Fruit fly (Drosophila melanogaster) whole organism, embryonic: ENCODE results near the gene net.
A peak's percentile ranks its signal among the peaks of the same experiment; 100 is the strongest.

Experiments
- Antp ChIP-seq: fragments of 200-800 bp; sonication (Bioruptor generic); optimal IDR thresholded peaks from 3 replicates; lab custom pipeline; 2016; ENCODE audit warnings: missing biosample characterization, missing genetic modification characterization
- Atf3 ChIP-seq: fragments of 200-800 bp; sonication (Bioruptor generic); optimal IDR thresholded peaks from 3 replicates; lab custom pipeline; 2016; ENCODE audit warnings: missing biosample characterization, missing genetic modification characterization
- CG10431 ChIP-seq: fragments of 200-800 bp; sonication (Bioruptor generic); optimal IDR thresholded peaks from 3 replicates; lab custom pipeline; 2018; ENCODE audit warnings: missing biosample characterization, mild to moderate bottlenecking, missing genetic modification characterization
- CG12071 ChIP-seq: fragments of 200-800 bp; sonication (Bioruptor generic); optimal IDR thresholded peaks from 3 replicates; lab custom pipeline; 2018; ENCODE audit warnings: missing biosample characterization, mild to moderate bottlenecking, missing genetic modification characterization
- CG12299 ChIP-seq: fragments of 200-800 bp; sonication (Bioruptor generic); optimal IDR thresholded peaks from 2 replicates; lab custom pipeline; 2018; ENCODE audit warnings: missing biosample characterization, mild to moderate bottlenecking, missing genetic modification characterization
- CG14014 ChIP-seq: fragments of 200-800 bp; sonication (Bioruptor generic); IDR thresholded peaks from 2 replicates; pipeline ENCODE4 v1.3.6; 2022; ENCODE audit warnings: missing biosample characterization, missing genetic modification characterization
- CG14965 ChIP-seq: fragments of 200-800 bp; sonication (Bioruptor generic); optimal IDR thresholded peaks from 2 replicates; lab custom pipeline; 2016; ENCODE audit warnings: missing biosample characterization, missing genetic modification characterization, borderline replicate concordance
- CG15073 ChIP-seq: fragments of 200-800 bp; sonication (Bioruptor generic); optimal IDR thresholded peaks from 2 replicates; lab custom pipeline; 2016; ENCODE audit warnings: missing biosample characterization, missing genetic modification characterization
- CG15479 ChIP-seq: fragments of 200-800 bp; sonication (Bioruptor generic); optimal IDR thresholded peaks from 3 replicates; lab custom pipeline; 2019; ENCODE audit warnings: missing biosample characterization, mild to moderate bottlenecking, missing genetic modification characterization, moderate library complexity
- CG15696 ChIP-seq: fragments of 200-800 bp; sonication (Bioruptor generic); optimal IDR thresholded peaks from 2 replicates; lab custom pipeline; 2019; ENCODE audit warnings: missing biosample characterization, mild to moderate bottlenecking, missing genetic modification characterization, moderate library complexity
- CG1647 ChIP-seq: fragments of 200-800 bp; sonication (Bioruptor generic); optimal IDR thresholded peaks from 3 replicates; lab custom pipeline; 2016; ENCODE audit warnings: missing biosample characterization, missing genetic modification characterization
- CG16813 ChIP-seq: fragments of 200-800 bp; sonication (Bioruptor generic); IDR thresholded peaks from 3 replicates; pipeline ENCODE4 v1.3.6; 2022; ENCODE audit warnings: missing biosample characterization, missing genetic modification characterization; ENCODE audit not compliant: partially characterized antibody
- CG1792 ChIP-seq: fragments of 200-800 bp; sonication (Bioruptor generic); optimal IDR thresholded peaks from 2 replicates; lab custom pipeline; 2016; ENCODE audit warnings: missing biosample characterization, missing genetic modification characterization
- CG18011 ChIP-seq: fragments of 200-800 bp; sonication (Bioruptor generic); optimal IDR thresholded peaks from 2 replicates; lab custom pipeline; 2017; ENCODE audit warnings: missing biosample characterization, missing genetic modification characterization, mild to moderate bottlenecking, moderate library complexity, missing genotype
- CG18476 ChIP-seq: fragments of 200-800 bp; sonication (Bioruptor generic); optimal IDR thresholded peaks from 2 replicates; lab custom pipeline; 2016; ENCODE audit warnings: missing biosample characterization, mild to moderate bottlenecking, missing genetic modification characterization
- CG2129 ChIP-seq: fragments of 200-800 bp; sonication (Bioruptor generic); IDR thresholded peaks from 2 replicates; pipeline ENCODE4 v1.3.6; 2022; ENCODE audit warnings: missing biosample characterization, missing genetic modification characterization; ENCODE audit not compliant: partially characterized antibody
- CG2875 ChIP-seq: fragments of 200-800 bp; sonication (Bioruptor generic); optimal IDR thresholded peaks from 2 replicates; lab custom pipeline; 2017; ENCODE audit warnings: missing biosample characterization, mild to moderate bottlenecking, missing genetic modification characterization, missing genetic modification reagents
- CG31224 ChIP-seq: fragments of 200-800 bp; sonication (Bioruptor generic); IDR thresholded peaks from 2 replicates; pipeline ENCODE4 v1.3.6; 2022; ENCODE audit warnings: missing biosample characterization, missing genetic modification characterization
- CG32532 ChIP-seq: fragments of 200-800 bp; sonication (Bioruptor generic); IDR thresholded peaks from 2 replicates; pipeline ENCODE4 v1.3.6; 2022; ENCODE audit warnings: missing biosample characterization, missing genetic modification characterization
- CG34376 ChIP-seq: fragments of 200-800 bp; sonication (Bioruptor generic); optimal IDR thresholded peaks from 2 replicates; lab custom pipeline; 2018; ENCODE audit warnings: missing biosample characterization, mild to moderate bottlenecking, missing genetic modification characterization
- CG4328 ChIP-seq: fragments of 200-800 bp; sonication (Bioruptor generic); optimal IDR thresholded peaks from 3 replicates; lab custom pipeline; 2017; ENCODE audit warnings: missing biosample characterization, missing genetic modification reagents, missing genetic modification characterization
- CG4424 ChIP-seq: fragments of 200-800 bp; sonication (Bioruptor generic); optimal IDR thresholded peaks from 3 replicates; lab custom pipeline; 2016; ENCODE audit warnings: missing biosample characterization, missing genetic modification characterization
- CG4617 ChIP-seq: fragments of 200-800 bp; sonication (Bioruptor generic); optimal IDR thresholded peaks from 3 replicates; lab custom pipeline; 2016; ENCODE audit warnings: missing biosample characterization, missing genetic modification characterization, borderline replicate concordance
- CG6272 ChIP-seq: fragments of 200-800 bp; sonication (Bioruptor generic); IDR thresholded peaks from 2 replicates; pipeline ENCODE4 v1.3.6; 2022; ENCODE audit warnings: missing biosample characterization, missing genetic modification characterization
- CG7928 ChIP-seq: fragments of 200-800 bp; sonication (Bioruptor generic); optimal IDR thresholded peaks from 2 replicates; lab custom pipeline; 2017; ENCODE audit warnings: missing biosample characterization, mild to moderate bottlenecking, missing genetic modification characterization
- CG9437 ChIP-seq: fragments of 200-800 bp; sonication (Bioruptor generic); optimal IDR thresholded peaks from 2 replicates; lab custom pipeline; 2018; ENCODE audit warnings: missing biosample characterization, mild to moderate bottlenecking, missing genetic modification characterization
- CG9797 ChIP-seq: fragments of 200-800 bp; sonication (Bioruptor generic); optimal IDR thresholded peaks from 3 replicates; lab custom pipeline; 2018; ENCODE audit warnings: missing biosample characterization, mild to moderate bottlenecking, missing genetic modification characterization
- D19B ChIP-seq: fragments of 200-800 bp; sonication (Bioruptor generic); optimal IDR thresholded peaks from 2 replicates; lab custom pipeline; 2017; ENCODE audit warnings: missing biosample characterization, mild to moderate bottlenecking, missing genetic modification characterization
- NK7.1 ChIP-seq: fragments of 200-800 bp; sonication (Bioruptor generic); optimal IDR thresholded peaks from 3 replicates; lab custom pipeline; 2016; ENCODE audit warnings: missing biosample characterization, missing genetic modification characterization
- Optix ChIP-seq: fragments of 200-800 bp; sonication (Bioruptor generic); IDR thresholded peaks from 3 replicates; pipeline ENCODE4 v1.3.6; 2022; ENCODE audit warnings: missing biosample characterization, missing genetic modification characterization
- Stat92E ChIP-seq, 3 experiments: fragments of >200 bp in 2 of 3; fragments of 200-800 bp in 1 of 3; sonication (Bioruptor generic) in 1 of 3; optimal IDR thresholded peaks; 2 replicates each; lab custom pipeline; 2017 to 2019; ENCODE audit warnings: missing biosample characterization in 3 of 3, missing genetic modification characterization in 3 of 3, mild to moderate bottlenecking in 1 of 3, moderate library complexity in 1 of 3
- az2 ChIP-seq: fragments of 200-800 bp; sonication (Bioruptor generic); optimal IDR thresholded peaks from 3 replicates; lab custom pipeline; 2016; ENCODE audit warnings: missing biosample characterization, missing genetic modification characterization
- exex ChIP-seq: fragments of 200-800 bp; sonication (Bioruptor generic); optimal IDR thresholded peaks from 4 replicates; lab custom pipeline; 2018; ENCODE audit warnings: missing biosample characterization, mild to moderate bottlenecking, missing genetic modification characterization, moderate library complexity
- gsb-n ChIP-seq: fragments of 200-800 bp; sonication (Bioruptor generic); optimal IDR thresholded peaks from 3 replicates; lab custom pipeline; 2018; ENCODE audit warnings: missing biosample characterization, mild to moderate bottlenecking, missing genetic modification characterization
- gt ChIP-seq: fragments of 200-800 bp; sonication (Bioruptor generic); IDR thresholded peaks from 2 replicates; pipeline ENCODE4 v1.3.6; 2022; ENCODE audit warnings: missing biosample characterization, missing genetic modification characterization
- jing ChIP-seq: fragments of 200-800 bp; sonication (Bioruptor generic); optimal IDR thresholded peaks from 2 replicates; lab custom pipeline; 2018; ENCODE audit warnings: missing biosample characterization, mild to moderate bottlenecking, missing genetic modification characterization
- kah ChIP-seq: fragments of 200-800 bp; sonication (Bioruptor generic); optimal IDR thresholded peaks from 2 replicates; lab custom pipeline; 2018; ENCODE audit warnings: missing biosample characterization, mild to moderate bottlenecking, missing genetic modification characterization
- nau ChIP-seq: fragments of 200-800 bp; sonication (Bioruptor generic); optimal IDR thresholded peaks from 3 replicates; lab custom pipeline; 2017; ENCODE audit warnings: missing biosample characterization, mild to moderate bottlenecking, missing genetic modification characterization, missing genetic modification reagents
- odd ChIP-seq: fragments of 200-800 bp; sonication (Bioruptor generic); optimal IDR thresholded peaks from 2 replicates; lab custom pipeline; 2017; ENCODE audit warnings: missing biosample characterization, mild to moderate bottlenecking, missing genetic modification characterization
- peb ChIP-seq: fragments of 200-800 bp; sonication (Bioruptor generic); IDR thresholded peaks from 2 replicates; pipeline ENCODE4 v1.3.6; 2022; ENCODE audit warnings: missing biosample characterization, missing genetic modification characterization
- row ChIP-seq: fragments of 200-800 bp; sonication (Bioruptor generic); IDR thresholded peaks from 3 replicates; pipeline ENCODE4 v1.3.6; 2022; ENCODE audit warnings: missing biosample characterization, missing genetic modification characterization
- run ChIP-seq: fragments of 200-800 bp; sonication (Bioruptor generic); optimal IDR thresholded peaks from 3 replicates; lab custom pipeline; 2018; ENCODE audit warnings: missing biosample characterization, mild to moderate bottlenecking, missing genetic modification characterization
- sens ChIP-seq: fragments of 200-800 bp; sonication (Bioruptor generic); peaks from one replicate; lab custom pipeline; 2016; ENCODE audit warnings: missing biosample characterization, missing genetic modification characterization
- shn ChIP-seq: fragments of 200-800 bp; sonication (Bioruptor generic); optimal IDR thresholded peaks from 3 replicates; lab custom pipeline; 2016; ENCODE audit warnings: missing biosample characterization, missing genetic modification characterization
- sqz ChIP-seq: fragments of 200-800 bp; sonication (Bioruptor generic); optimal IDR thresholded peaks from 3 replicates; lab custom pipeline; 2018; ENCODE audit warnings: missing biosample characterization, mild to moderate bottlenecking, missing genetic modification characterization
- ssp ChIP-seq: fragments of 200-800 bp; sonication (Bioruptor generic); IDR thresholded peaks from 2 replicates; pipeline ENCODE4 v1.3.6; 2022; ENCODE audit warnings: missing biosample characterization, missing genetic modification characterization
- stwl ChIP-seq: fragments of 200-800 bp; sonication (Bioruptor generic); optimal IDR thresholded peaks from 3 replicates; lab custom pipeline; 2018; ENCODE audit warnings: missing biosample characterization, mild to moderate bottlenecking, missing genetic modification characterization, moderate library complexity
- toy ChIP-seq: fragments of 200-800 bp; sonication (Bioruptor generic); IDR thresholded peaks from 2 replicates; pipeline ENCODE4 v1.3.6; 2022; ENCODE audit warnings: missing biosample characterization, missing genetic modification characterization
- twi ChIP-seq: fragments of 200-800 bp; optimal IDR thresholded peaks from 2 replicates; lab custom pipeline; 2019; ENCODE audit warnings: missing biosample characterization, mild to moderate bottlenecking, missing genetic modification characterization, moderate library complexity
- wek ChIP-seq: fragments of 200-800 bp; sonication (Bioruptor generic); optimal IDR thresholded peaks from 3 replicates; lab custom pipeline; 2018; ENCODE audit warnings: missing biosample characterization, mild to moderate bottlenecking, missing genetic modification characterization, moderate library complexity
- zf30C ChIP-seq: fragments of 200-800 bp; sonication (Bioruptor generic); optimal IDR thresholded peaks from 3 replicates; lab custom pipeline; 2018; ENCODE audit warnings: missing biosample characterization, mild to moderate bottlenecking, missing genetic modification characterization

Gene net

dm6 chr2L:87255-87723, at the start of gene net (continued):
- TF ChIP-seq wek (no peak), sqz (GFP tag; lab: Kevin White, UChicago) (peak; percentile 74), CG9437 (GFP tag; lab: Kevin White, UChicago) (peak; percentile 62), CG15479 (GFP tag; lab: Kevin White, UChicago) (no peak), CG4617 (no peak), D19B (GFP tag; lab: Kevin White, UChicago) (peak; percentile 53), gsb-n (tag; lab: Kevin White, UChicago) (peak; percentile 64), Atf3 (no peak), nau (GFP tag; lab: Kevin White, UChicago) (peak; percentile 77), run (tag; lab: Kevin White, UChicago) (no peak), peb (GFP tag; lab: Robert Waterston, UW) (no peak), row (GFP tag; lab: Robert Waterston, UW) (peak; percentile 98), CG15073 (GFP tag; lab: Kevin White, UChicago) (no peak), exex (peak; percentile 64), stwl (no peak), CG4328 (peak; percentile 74), CG32532 (GFP tag; lab: Robert Waterston, UW) (peak; percentile 67), CG4424 (GFP tag; lab: Kevin White, UChicago) (peak; percentile 53), CG14965 (GFP tag; lab: Kevin White, UChicago) (no peak), Optix (GFP tag; lab: Robert Waterston, UW) (no peak), Stat92E (GFP tag; optimal IDR thresholded peaks at IDR 0.05; lab: Kevin White, UChicago) (no peak), CG15696 (tag; lab: Kevin White, UChicago) (peak; percentile 69), CG12299 (tag; lab: Kevin White, UChicago) (peak; percentile 72), CG2129 (GFP tag; lab: Robert Waterston, UW) (no peak), CG1647 (GFP tag; lab: Kevin White, UChicago) (no peak), kah (peak; percentile 60), zf30C (GFP tag; lab: Kevin White, UChicago) (no peak), CG12071 (GFP tag; lab: Kevin White, UChicago) (no peak), CG2875 (GFP tag; lab: Kevin White, UChicago) (peak; percentile 18), NK7.1 (no peak), shn (no peak), jing (peak; percentile 14), CG9797 (GFP tag; lab: Kevin White, UChicago) (no peak), toy (GFP tag; lab: Robert Waterston, UW) (no peak), ssp (GFP tag; lab: Robert Waterston, UW) (no peak), CG7928 (GFP tag; lab: Kevin White, UChicago) (no peak), az2 (GFP tag; lab: Kevin White, UChicago) (peak; percentile 48), CG16813 (no peak), CG1792 (GFP tag; lab: Kevin White, UChicago) (no peak), odd (GFP tag; lab: Kevin White, UChicago) (peak; percentile 74), CG6272 (GFP tag; lab: Robert Waterston, UW) (no peak; the same call in 1 of the 2 replicates), gt (GFP tag; lab: Robert Waterston, UW) (no peak), twi (peak; percentile 39), CG18011 (GFP tag; lab: Kevin White, UChicago) (no peak), CG34376 (GFP tag; lab: Kevin White, UChicago) (peak; percentile 88), CG14014 (peak; percentile 79; the same call in 1 of the 2 replicates), CG18476 (GFP tag; lab: Kevin White, UChicago) (peak; percentile 13), Antp (GFP tag; lab: Kevin White, UChicago) (no peak), sens (peak; percentile 85), CG31224 (GFP tag; lab: Robert Waterston, UW) (no peak), CG10431 (GFP tag; lab: Kevin White, UChicago) (peak; percentile 45)
